Worm (Caenorhabditis elegans): ENCODE data around the gene vha-12.

vha-12 gene

ce11 chrX:4190537-4191144 is at the start of gene vha-12 (continued):
- TF ChIP-seq mep-1 (tag; optimal IDR thresholded peaks at IDR 0.05): peak; percentile 86
- peak; percentile 82 for TF ChIP-seq C16A3.4 (tag; optimal IDR thresholded peaks at IDR 0.05)
- no peak for TF ChIP-seq unc-30 (tag; optimal IDR thresholded peaks at IDR 0.05)
- TF ChIP-seq lin-35 (GFP tag; optimal IDR thresholded peaks at IDR 0.05): peak; percentile 77 to 88
- TF ChIP-seq elt-3 (tag; optimal IDR thresholded peaks at IDR 0.05): peak in 4 of 6 experiments; percentile 19 to 86 (median 79)
- TF ChIP-seq hpl-2 (GFP tag; optimal IDR thresholded peaks at IDR 0.05): no peak
- TF ChIP-seq hlh-4 (tag; optimal IDR thresholded peaks at IDR 0.05): no peak
- peak; percentile 91 for TF ChIP-seq fos-1 (tag; optimal IDR thresholded peaks at IDR 0.05)
- peak; percentile 96 for TF ChIP-seq nhr-20 (tag; optimal IDR thresholded peaks at IDR 0.05)
- no peak for TF ChIP-seq Y116A8C.19 (tag; optimal IDR thresholded peaks at IDR 0.05; ENCODE audit: borderline replicate concordance)
- TF ChIP-seq isw-1 (GFP tag; IDR thresholded peaks at IDR 0.05): peak; percentile 90
- TF ChIP-seq lin-14 (GFP tag; optimal IDR thresholded peaks at IDR 0.05): peak; percentile 98
- TF ChIP-seq nhr-90 (tag; optimal IDR thresholded peaks at IDR 0.05; ENCODE audit: poor library complexity): peak; percentile 92
- TF ChIP-seq C04F5.9 (tag; optimal IDR thresholded peaks at IDR 0.05): peak; percentile 41
- no peak for TF ChIP-seq hlh-17 (GFP tag; optimal IDR thresholded peaks at IDR 0.05; ENCODE audit: borderline replicate concordance)
- TF ChIP-seq ceh-90 (tag; optimal IDR thresholded peaks at IDR 0.05): no peak
- TF ChIP-seq ceh-88 (GFP tag; IDR thresholded peaks at IDR 0.05): peak; percentile 51; the same call in 1 of the 2 replicates
- TF ChIP-seq fkh-4 (tag; optimal IDR thresholded peaks at IDR 0.05; ENCODE audit: borderline replicate concordance): no peak
- no peak for TF ChIP-seq unc-98 (GFP tag; IDR thresholded peaks at IDR 0.05)
- peak; percentile 83 for TF ChIP-seq aly-2 (tag; optimal IDR thresholded peaks at IDR 0.05)
- peak; percentile 31 for TF ChIP-seq F16B12.6 (tag; optimal IDR thresholded peaks at IDR 0.05)
- peak; percentile 3 for TF ChIP-seq sup-37 (GFP tag; optimal IDR thresholded peaks at IDR 0.05)
- peak; percentile 77 for TF ChIP-seq elt-2 (tag; optimal IDR thresholded peaks at IDR 0.05)
- TF ChIP-seq unc-130 (tag; optimal IDR thresholded peaks at IDR 0.05): no peak
- peak; percentile 77 for TF ChIP-seq dsc-1 (tag; optimal IDR thresholded peaks at IDR 0.05)
- no peak for TF ChIP-seq efl-3 (GFP tag; optimal IDR thresholded peaks at IDR 0.05)
- no peak for TF ChIP-seq ceh-63 (GFP tag; optimal IDR thresholded peaks at IDR 0.05)
- TF ChIP-seq tlp-1 (tag; optimal IDR thresholded peaks at IDR 0.05): no peak
- peak; percentile 91 for TF ChIP-seq grh-1 (GFP tag; IDR thresholded peaks at IDR 0.05)
- TF ChIP-seq snu-23 (GFP tag; optimal IDR thresholded peaks at IDR 0.05): peak; percentile 95
- peak; percentile 73 for TF ChIP-seq pax-3 (tag; optimal IDR thresholded peaks at IDR 0.05)
- TF ChIP-seq dpl-1 (GFP tag; optimal IDR thresholded peaks at IDR 0.05): peak; percentile 63 to 74 (median 68)

ce11 chrX:4142202-4142601 is 48.7 kb upstream of the vha-12 start:
- no peak for TF ChIP-seq lin-15B (tag; optimal IDR thresholded peaks at IDR 0.05)
- no peak for TF ChIP-seq fkh-4 (tag; optimal IDR thresholded peaks at IDR 0.05; ENCODE audit: borderline replicate concordance)
- peak; percentile 39 to 47 for TF ChIP-seq efl-1 (optimal IDR thresholded peaks at IDR 0.05)
- peak; percentile 19 to 95 for TF ChIP-seq efl-1 (GFP tag; optimal IDR thresholded peaks at IDR 0.05 in 1 of 2)
- peak; percentile 74 to 99 for TF ChIP-seq mdl-1 (tag; optimal IDR thresholded peaks at IDR 0.05)
- TF ChIP-seq unc-86 (tag; optimal IDR thresholded peaks at IDR 0.05): peak; percentile 60
- peak; percentile 93 for TF ChIP-seq tbx-2 (tag; optimal IDR thresholded peaks at IDR 0.05)
- no peak for TF ChIP-seq egl-27 (tag; optimal IDR thresholded peaks at IDR 0.05)
- TF ChIP-seq ceh-8 (GFP tag; optimal IDR thresholded peaks at IDR 0.05): peak; percentile 35
- TF ChIP-seq aly-2 (tag; optimal IDR thresholded peaks at IDR 0.05): no peak
- TF ChIP-seq nhr-12 (tag; optimal IDR thresholded peaks at IDR 0.05): peak; percentile 37
- TF ChIP-seq swsn-7 (tag; optimal IDR thresholded peaks at IDR 0.05): peak; percentile 83
- peak; percentile 66 for TF ChIP-seq nhr-28 (tag; optimal IDR thresholded peaks at IDR 0.05)
- TF ChIP-seq pag-3 (tag; optimal IDR thresholded peaks at IDR 0.05; ENCODE audit: borderline replicate concordance, insufficient read depth): peak; percentile 59
- TF ChIP-seq pqm-1 (tag; optimal IDR thresholded peaks at IDR 0.05): no peak
- TF ChIP-seq xbp-1 (tag; optimal IDR thresholded peaks at IDR 0.05): peak; percentile 73
- no peak for TF ChIP-seq tlp-1 (tag; optimal IDR thresholded peaks at IDR 0.05)
- TF ChIP-seq lir-3 (tag; optimal IDR thresholded peaks at IDR 0.05; ENCODE audit: poor library complexity): peak; percentile 87
- TF ChIP-seq grh-1 (GFP tag; IDR thresholded peaks at IDR 0.05): peak; percentile 76
- peak; percentile 77 for TF ChIP-seq sup-37 (GFP tag; optimal IDR thresholded peaks at IDR 0.05)
- TF ChIP-seq hpl-2 (GFP tag; optimal IDR thresholded peaks at IDR 0.05): peak; percentile 10
- TF ChIP-seq nhr-20 (tag; optimal IDR thresholded peaks at IDR 0.05): peak; percentile 99
- TF ChIP-seq ets-5 (GFP tag; IDR thresholded peaks at IDR 0.05): no peak
- peak; percentile 80 for TF ChIP-seq fkh-8 (tag; optimal IDR thresholded peaks at IDR 0.05)
- TF ChIP-seq ceh-82 (tag; optimal IDR thresholded peaks at IDR 0.05): peak in 2 of 3 experiments; percentile 30 to 41
- TF ChIP-seq snpc-4 (tag; optimal IDR thresholded peaks at IDR 0.05): peak; percentile 60

Measured in whole organism, L1 larva.